Worm (Caenorhabditis elegans): ENCODE measurements around the gene F15D4.2.

DNA sequence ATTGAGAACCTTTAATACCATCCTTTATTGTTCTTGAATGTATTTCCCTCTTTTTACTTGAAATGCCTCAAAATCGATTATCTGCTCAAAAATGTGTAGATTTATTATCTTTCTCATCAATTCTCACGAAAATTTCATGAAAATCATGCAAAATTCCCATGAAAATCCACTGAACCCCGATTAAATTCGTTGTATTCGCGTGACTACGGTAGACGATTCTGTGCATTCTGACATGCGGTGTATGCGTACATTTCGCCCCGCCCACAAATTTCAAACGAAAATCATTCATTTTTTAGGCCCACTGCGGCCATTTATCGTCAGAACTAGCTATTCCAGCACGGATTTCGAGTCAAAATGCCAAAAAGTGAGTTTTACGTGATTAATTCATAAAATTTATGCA lies 29.2 kb downstream of the F15D4.2 start, which contains the start of gene F15D4.5:
- no peak for TF ChIP-seq zip-5 (tag; optimal IDR thresholded peaks at IDR 0.05)
- no peak for TF ChIP-seq ceh-30 (tag; optimal IDR thresholded peaks at IDR 0.05)
- no peak for TF ChIP-seq ceh-24 (tag; optimal IDR thresholded peaks at IDR 0.05)

Data from whole organism, late embryonic.